Fruit fly (Drosophila melanogaster) whole organism, pupa: ENCODE measurements around the gene Yp1.

Source experiments
- CG10348 ChIP-seq: fragments of 200-800 bp; sonication (Bioruptor generic); IDR thresholded peaks from 2 replicates; pipeline ENCODE4 v1.3.6; 2022; ENCODE audit warnings: missing biosample characterization, missing genetic modification characterization
- CG12605 ChIP-seq: fragments of 200-800 bp; sonication (Bioruptor generic); IDR thresholded peaks from 2 replicates; pipeline ENCODE4 v1.3.6; 2022; ENCODE audit warnings: missing biosample characterization, missing genetic modification characterization
- CG13204 ChIP-seq: fragments of 200-800 bp; sonication (Bioruptor generic); optimal IDR thresholded peaks from 2 replicates; lab custom pipeline; 2018; ENCODE audit warnings: missing biosample characterization, mild to moderate bottlenecking, missing genetic modification characterization, moderate library complexity
- CG14655 ChIP-seq: fragments of 200-800 bp; sonication (Bioruptor generic); optimal IDR thresholded peaks from 3 replicates; lab custom pipeline; 2017; ENCODE audit warnings: mild to moderate bottlenecking, missing biosample characterization, missing genetic modification reagents, missing genetic modification characterization
- CG15710 ChIP-seq: fragments of 200-800 bp; sonication (Bioruptor generic); optimal IDR thresholded peaks from 2 replicates; lab custom pipeline; 2018; ENCODE audit warnings: missing biosample characterization, mild to moderate bottlenecking, missing genetic modification characterization, moderate library complexity
- CG17806 ChIP-seq: fragments of 200-800 bp; sonication (Bioruptor generic); optimal IDR thresholded peaks from 2 replicates; lab custom pipeline; 2018; ENCODE audit warnings: missing biosample characterization, mild to moderate bottlenecking, missing genetic modification characterization, moderate library complexity
- CG32121 ChIP-seq: fragments of 200-800 bp; sonication (Bioruptor generic); IDR thresholded peaks from 2 replicates; pipeline ENCODE4 v1.3.6; 2022; ENCODE audit warnings: missing biosample characterization, missing genetic modification characterization
- CG34367 ChIP-seq: fragments of 200-800 bp; sonication (Bioruptor generic); optimal IDR thresholded peaks from 2 replicates; lab custom pipeline; 2018; ENCODE audit warnings: missing biosample characterization, mild to moderate bottlenecking, missing genetic modification characterization
- CG4496 ChIP-seq: fragments of 200-800 bp; sonication (Bioruptor generic); IDR thresholded peaks from 3 replicates; pipeline ENCODE4 v1.3.6; 2022; ENCODE audit warnings: missing biosample characterization, missing genetic modification characterization
- CG8159 ChIP-seq: fragments of 200-800 bp; sonication (Bioruptor generic); optimal IDR thresholded peaks from 3 replicates; lab custom pipeline; 2018; ENCODE audit warnings: missing biosample characterization, mild to moderate bottlenecking, missing genetic modification characterization, moderate library complexity
- CG8301 ChIP-seq: fragments of 200-800 bp; sonication (Bioruptor generic); optimal IDR thresholded peaks from 2 replicates; lab custom pipeline; 2018; ENCODE audit warnings: missing biosample characterization, mild to moderate bottlenecking, missing genetic modification characterization
- CG9948 ChIP-seq: fragments of 200-800 bp; sonication (Bioruptor generic); optimal IDR thresholded peaks from 2 replicates; lab custom pipeline; 2018; ENCODE audit warnings: missing biosample characterization, mild to moderate bottlenecking, missing genetic modification characterization, moderate library complexity
- D1 ChIP-seq: fragments of 200-800 bp; sonication (Bioruptor generic); optimal IDR thresholded peaks from 2 replicates; lab custom pipeline; 2018; ENCODE audit warnings: missing biosample characterization, mild to moderate bottlenecking, missing genetic modification characterization, moderate library complexity
- EcR ChIP-seq: fragments of 200-800 bp; sonication (Bioruptor generic); optimal IDR thresholded peaks from 3 replicates; lab custom pipeline; 2019; ENCODE audit warnings: missing biosample characterization, missing genetic modification characterization, mild to moderate bottlenecking, moderate library complexity, missing genetic modification reagents
- Ets98B ChIP-seq: fragments of 200-800 bp; sonication (Bioruptor generic); IDR thresholded peaks from 2 replicates; pipeline ENCODE4 v1.3.6; 2022; ENCODE audit warnings: missing biosample characterization, missing genetic modification characterization
- Pif1A ChIP-seq: fragments of 200-800 bp; sonication (Bioruptor generic); optimal IDR thresholded peaks from 3 replicates; lab custom pipeline; 2016; ENCODE audit warnings: missing biosample characterization, missing genetic modification characterization
- Pif1B ChIP-seq: fragments of 200-800 bp; sonication (Bioruptor generic); optimal IDR thresholded peaks from 3 replicates; lab custom pipeline; 2016; ENCODE audit warnings: missing biosample characterization, missing genetic modification characterization
- Snoo ChIP-seq: fragments of 200-800 bp; sonication (Bioruptor generic); optimal IDR thresholded peaks from 3 replicates; lab custom pipeline; 2017; ENCODE audit warnings: missing biosample characterization, mild to moderate bottlenecking, missing genetic modification characterization, inconsistent platforms
- fd96Ca ChIP-seq: fragments of 200-800 bp; sonication (Bioruptor generic); IDR thresholded peaks from 3 replicates; pipeline ENCODE4 v1.3.6; 2022; ENCODE audit warnings: missing biosample characterization, missing genetic modification characterization
- gl ChIP-seq: fragments of 200-800 bp; sonication (Bioruptor generic); optimal IDR thresholded peaks from 2 replicates; lab custom pipeline; 2018; ENCODE audit warnings: missing biosample characterization, mild to moderate bottlenecking, missing genetic modification characterization
- rn ChIP-seq: fragments of 200-800 bp; sonication (Bioruptor generic); IDR thresholded peaks from 2 replicates; pipeline ENCODE4 v1.3.6; 2022; ENCODE audit warnings: missing biosample characterization, missing genetic modification characterization

Gene Yp1

dm6 chrX:10046760-10047159 lies 6.9 kb upstream of the Yp1 start:
- no peak for TF ChIP-seq CG17806
- TF ChIP-seq gl (tag; lab: Kevin White, UChicago): no peak
- no peak for TF ChIP-seq CG4496
- no peak for TF ChIP-seq rn (GFP tag; lab: Robert Waterston, UW)
- no peak for TF ChIP-seq CG9948 (tag; lab: Kevin White, UChicago)
- no peak for TF ChIP-seq Pif1A
- no peak for TF ChIP-seq CG10348
- no peak for TF ChIP-seq D1 (tag; lab: Kevin White, UChicago)
- TF ChIP-seq CG8301 (tag; lab: Kevin White, UChicago): no peak
- TF ChIP-seq CG14655 (GFP tag; lab: Kevin White, UChicago): no peak
- TF ChIP-seq CG12605 (GFP tag; lab: Robert Waterston, UW): no peak
- no peak for TF ChIP-seq CG34367 (tag; lab: Kevin White, UChicago)
- TF ChIP-seq Snoo (tag; lab: Kevin White, UChicago): no peak

dm6 chrX:10047961-10048360 lies 5.7 kb upstream of the Yp1 start:
- TF ChIP-seq CG9948 (tag; lab: Kevin White, UChicago): no peak
- TF ChIP-seq CG32121 (GFP tag; lab: Robert Waterston, UW): no peak
- peak; percentile 50 for TF ChIP-seq CG13204 (GFP tag; lab: Kevin White, UChicago)
- no peak for TF ChIP-seq fd96Ca (GFP tag; lab: Robert Waterston, UW)
- TF ChIP-seq CG12605 (GFP tag; lab: Robert Waterston, UW): no peak
- TF ChIP-seq Pif1A: no peak
- TF ChIP-seq, all 21 proteins: peak for 1

- TF ChIP-seq CG34367 (tag; lab: Kevin White, UChicago): no peak
- TF ChIP-seq Pif1A: no peak
- no peak for TF ChIP-seq CG8301 (tag; lab: Kevin White, UChicago)
- no peak for TF ChIP-seq rn (GFP tag; lab: Robert Waterston, UW)
- no peak for TF ChIP-seq CG12605 (GFP tag; lab: Robert Waterston, UW)
- no peak for TF ChIP-seq CG14655 (GFP tag; lab: Kevin White, UChicago)
- TF ChIP-seq CG13204 (GFP tag; lab: Kevin White, UChicago): no peak
- TF ChIP-seq CG4496: no peak
Observed at dm6 chrX:10052549-10052948, 1.1 kb upstream of the Yp1 start, which contains the start of gene Yp2. Gene Yp2, minus strand, starts transcription at chrX:10052636.

dm6 chrX:10057964-10058363 lies 4.4 kb downstream of the Yp1 start:
- no peak for TF ChIP-seq rn (GFP tag; lab: Robert Waterston, UW)
- TF ChIP-seq CG32121 (GFP tag; lab: Robert Waterston, UW): peak; percentile 32
- no peak for TF ChIP-seq gl (tag; lab: Kevin White, UChicago)

dm6 chrX:10061327-10061726 lies 7.7 kb downstream of the Yp1 start, which contains the start of gene Gr9a:
Gene Gr9a, plus strand, starts transcription at chrX:10061627.
- no peak for TF ChIP-seq fd96Ca (GFP tag; lab: Robert Waterston, UW)
- no peak for TF ChIP-seq CG8301 (tag; lab: Kevin White, UChicago)
- TF ChIP-seq CG8159 (tag; lab: Kevin White, UChicago): no peak
- no peak for TF ChIP-seq CG9948 (tag; lab: Kevin White, UChicago)
- no peak for TF ChIP-seq CG4496

dm6 chrX:10067528-10067927 lies 13.9 kb downstream of the Yp1 start:
- peak; percentile 6 for TF ChIP-seq Pif1B (GFP tag; lab: Kevin White, UChicago)
- TF ChIP-seq CG4496: peak; percentile 79
- peak; percentile 38 for TF ChIP-seq CG8301 (tag; lab: Kevin White, UChicago)
- TF ChIP-seq EcR (GFP tag; lab: Kevin White, UChicago): no peak
- TF ChIP-seq CG12605 (GFP tag; lab: Robert Waterston, UW): no peak
- TF ChIP-seq D1 (tag; lab: Kevin White, UChicago): no peak
- peak; percentile 63 for TF ChIP-seq CG9948 (tag; lab: Kevin White, UChicago)
- peak; percentile 63 for TF ChIP-seq CG17806
- peak; percentile 60 for TF ChIP-seq CG34367 (tag; lab: Kevin White, UChicago)
- peak; percentile 55 for TF ChIP-seq CG15710 (tag; lab: Kevin White, UChicago)
- TF ChIP-seq Pif1A: peak; percentile 58
- peak; percentile 49 for TF ChIP-seq CG14655 (GFP tag; lab: Kevin White, UChicago)
- TF ChIP-seq CG13204 (GFP tag; lab: Kevin White, UChicago): no peak
- TF ChIP-seq CG8159 (tag; lab: Kevin White, UChicago): peak; percentile 67
- TF ChIP-seq CG32121 (GFP tag; lab: Robert Waterston, UW): 0 out of 2 replicates have a peak, but pooled peaks have one; percentile 14
- TF ChIP-seq rn (GFP tag; lab: Robert Waterston, UW): no peak
- peak; percentile 56; the same call in 1 of the 3 replicates for TF ChIP-seq fd96Ca (GFP tag; lab: Robert Waterston, UW)
- TF ChIP-seq Ets98B (GFP tag; lab: Robert Waterston, UW): peak; percentile 41; the same call in 1 of the 2 replicates
- TF ChIP-seq Snoo (tag; lab: Kevin White, UChicago): peak; percentile 35
- TF ChIP-seq CG10348: no peak
- peak; percentile 15 for TF ChIP-seq gl (tag; lab: Kevin White, UChicago)
